Worm (Caenorhabditis elegans): Measurements from ENCODE around the gene clec-147.

clec-147 gene

DNA sequence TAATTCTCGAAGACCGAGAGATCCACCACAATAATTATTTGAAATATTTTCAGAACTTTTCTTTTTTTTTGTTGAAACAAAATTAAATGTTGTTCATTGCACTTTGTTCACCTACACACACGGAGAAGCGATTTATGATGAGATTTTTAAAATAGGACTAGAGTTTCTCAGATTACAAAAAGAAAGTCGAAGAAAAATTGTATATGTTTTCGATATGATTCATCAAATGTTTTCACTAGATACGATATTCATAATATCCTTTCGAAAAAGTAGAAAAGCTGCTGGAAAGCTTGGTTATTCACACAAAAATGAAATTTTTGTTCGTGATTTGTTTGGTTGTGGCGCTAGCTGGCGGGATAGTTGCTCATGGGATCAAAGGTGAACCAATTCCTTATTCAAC, 12.6 kb downstream of the clec-147 start, which contains the start of gene F57C2.4:
F57C2.4 (plus strand) TSS at position 301 of the 400 bp plus-strand sequence.
- no peak for TF ChIP-seq mls-2 (tag; optimal IDR thresholded peaks at IDR 0.05)
- TF ChIP-seq drap-1 (GFP tag; optimal IDR thresholded peaks at IDR 0.05) = no peak
- TF ChIP-seq blmp-1 (tag; optimal IDR thresholded peaks at IDR 0.05) = no peak
- TF ChIP-seq nhr-2 (tag; optimal IDR thresholded peaks at IDR 0.05) = no peak
- no peak for TF ChIP-seq sptf-1 (tag; optimal IDR thresholded peaks at IDR 0.05)
- TF ChIP-seq elt-3 (tag; optimal IDR thresholded peaks at IDR 0.05) = no peak
- TF ChIP-seq sem-2 (GFP tag; optimal IDR thresholded peaks at IDR 0.05) = no peak
- TF ChIP-seq ztf-11 (tag; optimal IDR thresholded peaks at IDR 0.05) = no peak
- no peak for TF ChIP-seq nhr-237 (tag; optimal IDR thresholded peaks at IDR 0.05)

DNA sequence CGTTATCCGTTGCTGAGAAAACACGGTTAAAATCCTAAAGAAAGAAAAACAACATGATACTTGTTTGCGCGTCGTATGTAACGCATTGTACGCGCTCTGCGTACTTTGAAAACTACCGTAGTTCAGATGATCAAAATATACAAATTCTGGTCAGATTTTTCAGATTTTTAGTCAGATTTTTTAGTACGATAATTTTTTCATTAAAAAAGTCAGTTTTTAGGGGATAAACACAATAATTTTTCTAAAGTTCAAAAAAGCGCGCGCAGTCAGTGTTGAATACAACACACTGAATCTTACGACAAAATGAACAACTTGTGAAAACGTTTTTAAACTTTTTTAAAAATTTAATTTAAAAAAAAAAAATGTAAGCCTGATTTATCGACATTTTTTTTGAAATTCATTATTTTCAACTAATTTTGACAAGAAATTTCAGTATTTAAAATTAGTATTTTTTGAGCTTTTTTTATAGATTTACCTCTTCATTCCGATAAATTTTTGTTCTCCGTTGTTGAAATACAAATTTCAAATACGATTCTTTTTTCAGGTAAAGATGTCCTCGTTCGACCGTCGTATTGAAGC, 13.9 kb downstream of the clec-147 start, which contains the start of gene pot-2:
pot-2 (plus strand) TSS at position 529 of the 579 bp plus-strand sequence.
- TF ChIP-seq drap-1 (GFP tag; optimal IDR thresholded peaks at IDR 0.05) (no peak), nhr-12 (tag; optimal IDR thresholded peaks at IDR 0.05) (no peak)

DNA sequence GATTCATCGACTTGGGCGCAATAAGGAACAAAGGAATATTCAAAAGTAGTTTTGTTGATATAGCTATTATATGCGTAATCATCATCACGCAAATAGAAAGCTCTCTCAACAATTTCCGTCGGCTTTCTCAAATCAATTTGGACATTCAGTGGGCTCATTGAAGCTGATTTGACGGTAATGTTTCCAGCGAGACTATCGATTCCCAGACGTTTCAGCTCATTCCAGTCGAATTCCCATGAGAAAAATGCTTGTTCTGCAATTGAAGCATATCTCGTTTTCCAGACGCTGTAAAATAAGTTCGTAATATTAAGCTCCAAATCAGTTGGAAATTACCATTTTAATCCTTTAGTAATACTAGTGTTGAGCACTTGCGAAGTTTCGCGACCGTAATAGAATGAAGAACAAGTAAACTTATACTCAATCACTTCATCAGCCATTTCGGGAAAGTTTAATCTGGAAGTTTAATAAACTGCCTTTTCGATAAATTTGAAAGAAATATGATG, 14.5 kb downstream of the clec-147 start, which contains the start of gene btb-20:
btb-20 (minus strand) TSS at position 453 of the 503 bp plus-strand sequence.
- no peak for TF ChIP-seq mep-1 (tag; optimal IDR thresholded peaks at IDR 0.05)
- TF ChIP-seq lin-13 (tag; optimal IDR thresholded peaks at IDR 0.05) = no peak
- TF ChIP-seq sptf-1 (tag; optimal IDR thresholded peaks at IDR 0.05) = no peak
- no peak for TF ChIP-seq ztf-11 (tag; optimal IDR thresholded peaks at IDR 0.05)
- TF ChIP-seq ces-1 (GFP tag; optimal IDR thresholded peaks at IDR 0.05) = no peak
- no peak for TF ChIP-seq ham-2 (GFP tag; optimal IDR thresholded peaks at IDR 0.05)
- no peak for TF ChIP-seq lin-32 (GFP tag; optimal IDR thresholded peaks at IDR 0.05)

DNA sequence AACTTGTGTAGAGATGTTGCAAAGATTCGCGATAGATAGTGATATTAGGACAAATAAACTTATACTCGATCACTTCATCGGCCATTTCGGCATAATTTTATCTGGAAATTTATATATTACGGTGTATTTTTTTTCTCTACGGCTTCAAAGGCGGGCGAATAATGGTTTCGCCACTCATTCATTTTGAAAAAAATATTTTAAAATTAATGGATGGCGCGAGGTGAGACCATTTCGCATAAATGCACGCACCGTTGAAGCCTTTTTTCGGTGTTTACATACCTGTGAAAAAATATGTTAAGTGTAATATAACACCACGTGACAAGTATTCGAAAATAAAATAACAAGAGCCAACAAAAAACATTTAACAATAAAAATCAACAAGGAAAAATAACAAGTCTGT, 15.6 kb downstream of the clec-147 start, which contains the start of gene btb-19:
btb-19 (minus strand) TSS at position 101 of the 400 bp plus-strand sequence.
- TF ChIP-seq mep-1 (tag; optimal IDR thresholded peaks at IDR 0.05) = no peak
- TF ChIP-seq nhr-76 (tag; optimal IDR thresholded peaks at IDR 0.05) = no peak
- no peak for TF ChIP-seq lsy-2 (tag; optimal IDR thresholded peaks at IDR 0.05)
- no peak for TF ChIP-seq ceh-39 (tag; optimal IDR thresholded peaks at IDR 0.05)
- TF ChIP-seq ces-1 (GFP tag; optimal IDR thresholded peaks at IDR 0.05) = no peak
- no peak for TF ChIP-seq lin-32 (GFP tag; optimal IDR thresholded peaks at IDR 0.05)
- TF ChIP-seq M03D4.4 (tag; optimal IDR thresholded peaks at IDR 0.05) = no peak
- no peak for TF ChIP-seq unc-120 (tag; optimal IDR thresholded peaks at IDR 0.05; ENCODE audit: poor library complexity, severe bottlenecking)
- no peak for TF ChIP-seq pha-4 (tag; optimal IDR thresholded peaks at IDR 0.05)
- TF ChIP-seq zip-8 (tag; optimal IDR thresholded peaks at IDR 0.05) = no peak
- TF ChIP-seq sem-2 (GFP tag; optimal IDR thresholded peaks at IDR 0.05) = no peak
- TF ChIP-seq snpc-4 (tag; optimal IDR thresholded peaks at IDR 0.05) = no peak
- no peak for TF ChIP-seq nhr-237 (tag; optimal IDR thresholded peaks at IDR 0.05)
- no peak for TF ChIP-seq lin-13 (tag; optimal IDR thresholded peaks at IDR 0.05)
- no peak for TF ChIP-seq cnd-1 (tag; optimal IDR thresholded peaks at IDR 0.05)
- no peak for TF ChIP-seq bed-3 (GFP tag; optimal IDR thresholded peaks at IDR 0.05)
- TF ChIP-seq ceh-83 (GFP tag; optimal IDR thresholded peaks at IDR 0.05) = no peak
- no peak for TF ChIP-seq hlh-1 (tag; optimal IDR thresholded peaks at IDR 0.05)
- no peak for TF ChIP-seq mab-5 (tag; optimal IDR thresholded peaks at IDR 0.05)

DNA sequence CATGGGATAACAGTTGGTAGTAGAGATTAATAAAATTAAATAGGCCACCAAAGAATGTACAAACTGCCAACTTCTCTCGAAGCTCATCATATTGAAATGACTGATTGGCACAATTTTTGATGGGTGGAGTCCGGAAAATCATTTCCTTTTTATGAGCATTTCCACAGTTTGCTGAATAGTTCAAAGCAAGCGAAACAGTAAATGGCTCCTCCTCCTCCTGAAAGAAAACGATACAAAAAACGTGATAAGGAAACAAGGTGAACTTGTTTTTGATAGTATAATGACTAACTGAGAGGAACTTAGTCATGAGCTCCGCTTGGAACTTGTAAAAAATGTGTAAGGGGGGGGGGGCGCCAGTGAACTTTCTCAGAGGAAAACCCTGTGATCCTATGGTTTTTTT, 22.6 kb downstream of the clec-147 start, which contains the start of gene K10H10.9:
K10H10.9 (minus strand) TSS at position 101 of the 400 bp plus-strand sequence.
- TF ChIP-seq elt-3 (tag; optimal IDR thresholded peaks at IDR 0.05) (no peak), ces-1 (GFP tag; optimal IDR thresholded peaks at IDR 0.05) (no peak), lin-13 (tag; optimal IDR thresholded peaks at IDR 0.05) (no peak), unc-39 (tag; optimal IDR thresholded peaks at IDR 0.05) (no peak), snpc-4 (tag; optimal IDR thresholded peaks at IDR 0.05) (no peak), elt-1 (tag; optimal IDR thresholded peaks at IDR 0.05; ENCODE audit: borderline replicate concordance, insufficient read depth) (no peak), ceh-43 (GFP tag; optimal IDR thresholded peaks at IDR 0.05) (no peak), tbx-8 (GFP tag; optimal IDR thresholded peaks at IDR 0.05) (no peak), lsy-2 (tag; optimal IDR thresholded peaks at IDR 0.05) (no peak), mab-5 (tag; optimal IDR thresholded peaks at IDR 0.05) (no peak)

Measured in whole organism, mixed stage, embryonic.